Worm (Caenorhabditis elegans): Measurements from ENCODE around the gene rrf-3.

The rrf-3 gene

ce11 chrII:8214367-8214766, 52.1 kb downstream of the rrf-3 start, which contains the start of gene M110.10:
TSS of gene M110.10 (minus strand) at chrII:8214467.
- TF ChIP-seq ceh-82 (tag; optimal IDR thresholded peaks at IDR 0.05): no peak
- no peak for TF ChIP-seq nhr-77 (tag; optimal IDR thresholded peaks at IDR 0.05)
- TF ChIP-seq egl-13 (tag; optimal IDR thresholded peaks at IDR 0.05): no peak
- TF ChIP-seq nhr-71 (tag; optimal IDR thresholded peaks at IDR 0.05): no peak
- TF ChIP-seq fkh-8 (tag; optimal IDR thresholded peaks at IDR 0.05): no peak
- no peak for TF ChIP-seq zag-1 (tag; optimal IDR thresholded peaks at IDR 0.05)
- TF ChIP-seq irx-1 (tag; optimal IDR thresholded peaks at IDR 0.05): no peak
- TF ChIP-seq sup-37 (GFP tag; optimal IDR thresholded peaks at IDR 0.05): no peak
- TF ChIP-seq fos-1 (tag; optimal IDR thresholded peaks at IDR 0.05): no peak

- peak; percentile 2 for TF ChIP-seq lin-15B (tag; optimal IDR thresholded peaks at IDR 0.05)
- no peak for TF ChIP-seq unc-30 (tag; optimal IDR thresholded peaks at IDR 0.05)
- peak; percentile 64 for TF ChIP-seq snu-23 (GFP tag; optimal IDR thresholded peaks at IDR 0.05)
- TF ChIP-seq nhr-77 (tag; optimal IDR thresholded peaks at IDR 0.05): peak; percentile 25
- TF ChIP-seq fkh-8 (tag; optimal IDR thresholded peaks at IDR 0.05): peak; percentile 19
- no peak for TF ChIP-seq ceh-90 (tag; optimal IDR thresholded peaks at IDR 0.05)
- no peak for TF ChIP-seq fos-1 (tag; optimal IDR thresholded peaks at IDR 0.05)
- peak; percentile 61 for TF ChIP-seq nhr-71 (tag; optimal IDR thresholded peaks at IDR 0.05)
- no peak for TF ChIP-seq nhr-90 (tag; optimal IDR thresholded peaks at IDR 0.05; ENCODE audit: poor library complexity)
- TF ChIP-seq zag-1 (tag; optimal IDR thresholded peaks at IDR 0.05): no peak
- TF ChIP-seq nhr-19 (GFP tag; conservative IDR thresholded peaks at IDR 0.05): no peak
- TF ChIP-seq sup-37 (GFP tag; optimal IDR thresholded peaks at IDR 0.05): no peak
- TF ChIP-seq ceh-88 (GFP tag; IDR thresholded peaks at IDR 0.05): no peak
- TF ChIP-seq elt-2 (tag; optimal IDR thresholded peaks at IDR 0.05): no peak
- no peak for TF ChIP-seq efl-3 (GFP tag; optimal IDR thresholded peaks at IDR 0.05)
- TF ChIP-seq blmp-1 (tag; optimal IDR thresholded peaks at IDR 0.05): peak; percentile 64
- peak; percentile 14 for TF ChIP-seq egl-13 (tag; optimal IDR thresholded peaks at IDR 0.05)
- peak; percentile 44 for TF ChIP-seq C04F5.9 (tag; optimal IDR thresholded peaks at IDR 0.05)
- TF ChIP-seq skn-1 (tag; optimal IDR thresholded peaks at IDR 0.05): peak; percentile 1
- TF ChIP-seq unc-98 (GFP tag; IDR thresholded peaks at IDR 0.05): no peak
- TF ChIP-seq mdl-1 (tag; optimal IDR thresholded peaks at IDR 0.05): peak in 1 of 2 experiments; percentile 39
- no peak for TF ChIP-seq fkh-4 (tag; optimal IDR thresholded peaks at IDR 0.05; ENCODE audit: borderline replicate concordance)
- peak; percentile 28 for TF ChIP-seq tbx-2 (tag; optimal IDR thresholded peaks at IDR 0.05)
- no peak for TF ChIP-seq mab-9 (GFP tag; IDR thresholded peaks at IDR 0.05)
- no peak for TF ChIP-seq C34B4.2 (tag; optimal IDR thresholded peaks at IDR 0.05)
- TF ChIP-seq mep-1 (tag; optimal IDR thresholded peaks at IDR 0.05): peak; percentile 48
- TF ChIP-seq rnt-1 (tag; optimal IDR thresholded peaks at IDR 0.05): peak; percentile 43
- TF ChIP-seq isw-1 (GFP tag; IDR thresholded peaks at IDR 0.05): peak; percentile 44
- TF ChIP-seq lsy-2 (tag; optimal IDR thresholded peaks at IDR 0.05): peak; percentile 66 to 77
- TF ChIP-seq ceh-63 (GFP tag; optimal IDR thresholded peaks at IDR 0.05): no peak
- no peak for TF ChIP-seq egl-27 (tag; optimal IDR thresholded peaks at IDR 0.05)
- peak; percentile 27 for TF ChIP-seq nhr-20 (tag; optimal IDR thresholded peaks at IDR 0.05)
- TF ChIP-seq alr-1 (tag; optimal IDR thresholded peaks at IDR 0.05; ENCODE audit: borderline replicate concordance): no peak
- TF ChIP-seq hlh-17 (GFP tag; optimal IDR thresholded peaks at IDR 0.05; ENCODE audit: borderline replicate concordance): no peak
- no peak for TF ChIP-seq fkh-10 (GFP tag; optimal IDR thresholded peaks at IDR 0.05)
- TF ChIP-seq jun-1 (tag; optimal IDR thresholded peaks at IDR 0.05): peak; percentile 8
- TF ChIP-seq ztf-4 (tag; optimal IDR thresholded peaks at IDR 0.05): no peak
- TF ChIP-seq dpl-1 (GFP tag; optimal IDR thresholded peaks at IDR 0.05): peak; percentile 18 to 58 (median 42)
- no peak for TF ChIP-seq Y116A8C.19 (tag; optimal IDR thresholded peaks at IDR 0.05; ENCODE audit: borderline replicate concordance)
- no peak for TF ChIP-seq grh-1 (GFP tag; IDR thresholded peaks at IDR 0.05)
- TF ChIP-seq efl-1 (optimal IDR thresholded peaks at IDR 0.05): peak; percentile 65
- peak; percentile 54 to 91 for TF ChIP-seq efl-1 (GFP tag; optimal IDR thresholded peaks at IDR 0.05 in 1 of 2)
- TF ChIP-seq sptf-1 (tag; optimal IDR thresholded peaks at IDR 0.05): no peak
- no peak for TF ChIP-seq vab-15 (tag; optimal IDR thresholded peaks at IDR 0.05)
- TF ChIP-seq nhr-28 (tag; optimal IDR thresholded peaks at IDR 0.05): no peak
- TF ChIP-seq tlp-1 (tag; optimal IDR thresholded peaks at IDR 0.05): no peak
- no peak for TF ChIP-seq lin-39 (tag; optimal IDR thresholded peaks at IDR 0.05)
- TF ChIP-seq C16A3.4 (tag; optimal IDR thresholded peaks at IDR 0.05): peak; percentile 35
Observed at ce11 chrII:8216433-8216832, 54.2 kb downstream of the rrf-3 start, which contains the start of gene M110.3. TSS of gene M110.3 (minus strand) at chrII:8216616.
